Fruit fly (Drosophila melanogaster) whole organism, embryonic: Measurements from ENCODE around the gene CG11951.

ENCODE experiments used
- ATbp ChIP-seq: fragments of 200-800 bp; sonication (Bioruptor generic); optimal IDR thresholded peaks from 2 replicates; lab custom pipeline; 2017; ENCODE audit warnings: missing biosample characterization, mild to moderate bottlenecking, missing genetic modification characterization, missing genetic modification reagents
- Atf3 ChIP-seq: fragments of 200-800 bp; sonication (Bioruptor generic); optimal IDR thresholded peaks from 3 replicates; lab custom pipeline; 2016; ENCODE audit warnings: missing biosample characterization, missing genetic modification characterization
- CG10959 ChIP-seq: fragments of 200-800 bp; sonication (Bioruptor generic); IDR thresholded peaks from 2 replicates; pipeline ENCODE4 v1.3.6; 2022; ENCODE audit warnings: missing biosample characterization, missing genetic modification characterization
- CG12299 ChIP-seq: fragments of 200-800 bp; sonication (Bioruptor generic); optimal IDR thresholded peaks from 2 replicates; lab custom pipeline; 2018; ENCODE audit warnings: missing biosample characterization, mild to moderate bottlenecking, missing genetic modification characterization
- CG14441 ChIP-seq: fragments of 200-800 bp; sonication (Bioruptor generic); IDR thresholded peaks from 2 replicates; pipeline ENCODE4 v1.3.6; 2022; ENCODE audit warnings: missing biosample characterization, missing genetic modification characterization
- CG15011 ChIP-seq: fragments of 200-800 bp; sonication (Bioruptor generic); optimal IDR thresholded peaks from 3 replicates; lab custom pipeline; 2018; ENCODE audit warnings: missing biosample characterization, mild to moderate bottlenecking, missing genetic modification characterization
- CG16779 ChIP-seq: fragments of 200-800 bp; sonication (Bioruptor generic); IDR thresholded peaks from 2 replicates; pipeline ENCODE4 v1.3.6; 2022; ENCODE audit warnings: missing biosample characterization, missing genetic modification characterization
- CG17186 ChIP-seq: fragments of 200-800 bp; sonication (Bioruptor generic); optimal IDR thresholded peaks from 3 replicates; lab custom pipeline; 2017; ENCODE audit warnings: missing biosample characterization, missing genetic modification reagents, missing genetic modification characterization
- CG18262 ChIP-seq: fragments of 200-800 bp; optimal IDR thresholded peaks from 3 replicates; lab custom pipeline; 2019; ENCODE audit warnings: missing biosample characterization, mild to moderate bottlenecking, missing genetic modification characterization, moderate library complexity
- CG18476 ChIP-seq: fragments of 200-800 bp; sonication (Bioruptor generic); optimal IDR thresholded peaks from 2 replicates; lab custom pipeline; 2016; ENCODE audit warnings: missing biosample characterization, mild to moderate bottlenecking, missing genetic modification characterization
- CG34376 ChIP-seq: fragments of 200-800 bp; sonication (Bioruptor generic); optimal IDR thresholded peaks from 2 replicates; lab custom pipeline; 2018; ENCODE audit warnings: missing biosample characterization, mild to moderate bottlenecking, missing genetic modification characterization
- CG3838 ChIP-seq: fragments of 200-800 bp; sonication (Bioruptor generic); optimal IDR thresholded peaks from 3 replicates; lab custom pipeline; 2016; ENCODE audit warnings: missing biosample characterization, missing genetic modification characterization
- CG5180 ChIP-seq: fragments of 200-800 bp; sonication (Bioruptor generic); optimal IDR thresholded peaks from 3 replicates; lab custom pipeline; 2017; ENCODE audit warnings: missing biosample characterization, missing genetic modification characterization, mild to moderate bottlenecking, moderate library complexity, missing genetic modification reagents
- CG7928 ChIP-seq: fragments of 200-800 bp; sonication (Bioruptor generic); optimal IDR thresholded peaks from 2 replicates; lab custom pipeline; 2017; ENCODE audit warnings: missing biosample characterization, mild to moderate bottlenecking, missing genetic modification characterization
- CG9727 ChIP-seq: fragments of 200-800 bp; sonication (Bioruptor generic); optimal IDR thresholded peaks from 3 replicates; lab custom pipeline; 2017; ENCODE audit warnings: missing biosample characterization, mild to moderate bottlenecking, missing genetic modification characterization
- Dbx ChIP-seq: fragments of 200-800 bp; sonication (Bioruptor generic); IDR thresholded peaks from 3 replicates; pipeline ENCODE4 v1.3.6; 2022; ENCODE audit warnings: missing biosample characterization, missing genetic modification characterization
- Dll ChIP-seq: fragments of 200-800 bp; sonication (Bioruptor generic); IDR thresholded peaks from 4 replicates; pipeline ENCODE4 v1.3.6; 2022; ENCODE audit warnings: missing biosample characterization, missing genetic modification characterization; ENCODE audit not compliant: partially characterized antibody
- Doc3 ChIP-seq: fragments of 200-800 bp; sonication (Bioruptor generic); IDR thresholded peaks from 3 replicates; pipeline ENCODE4 v1.3.6; 2022; ENCODE audit warnings: missing biosample characterization, missing genetic modification characterization; ENCODE audit not compliant: partially characterized antibody
- Drgx ChIP-seq: fragments of 200-800 bp; sonication (Bioruptor generic); IDR thresholded peaks from 2 replicates; pipeline ENCODE4 v1.3.6; 2022; ENCODE audit warnings: missing biosample characterization, missing genetic modification characterization
- E2f2 ChIP-seq: fragments of 200-800 bp; sonication (Bioruptor generic); IDR thresholded peaks from 2 replicates; pipeline ENCODE4 v1.3.6; 2022; ENCODE audit warnings: missing biosample characterization, missing genetic modification characterization
- Lhr ChIP-seq: fragments of 200-800 bp; sonication (Bioruptor generic); optimal IDR thresholded peaks from 3 replicates; lab custom pipeline; 2017; ENCODE audit warnings: mild to moderate bottlenecking, missing biosample characterization, missing genetic modification reagents, missing genetic modification characterization
- Myb ChIP-seq: fragments of 200-800 bp; sonication (Bioruptor generic); optimal IDR thresholded peaks from 2 replicates; lab custom pipeline; 2016; ENCODE audit warnings: missing biosample characterization, missing genetic modification characterization
- NC2α ChIP-seq: fragments of 200-800 bp; sonication (Bioruptor generic); optimal IDR thresholded peaks from 2 replicates; lab custom pipeline; 2016; ENCODE audit warnings: missing biosample characterization, missing genetic modification characterization
- NC2β ChIP-seq: fragments of 200-800 bp; sonication (Bioruptor generic); optimal IDR thresholded peaks from 2 replicates; lab custom pipeline; 2016; ENCODE audit warnings: missing biosample characterization, missing genetic modification characterization
- Neu2 ChIP-seq: fragments of 200-800 bp; sonication (Bioruptor generic); optimal IDR thresholded peaks from 3 replicates; lab custom pipeline; 2016; ENCODE audit warnings: missing biosample characterization, missing genetic modification characterization, borderline replicate concordance
- TFAM ChIP-seq: fragments of 200-800 bp; sonication (Bioruptor generic); optimal IDR thresholded peaks from 2 replicates; lab custom pipeline; 2017; ENCODE audit warnings: missing biosample characterization, missing genetic modification characterization, inconsistent platforms
- Vsx1 ChIP-seq: fragments of 200-800 bp; sonication (Bioruptor generic); optimal IDR thresholded peaks from 2 replicates; lab custom pipeline; 2017; ENCODE audit warnings: missing biosample characterization, mild to moderate bottlenecking, missing genetic modification characterization, missing genetic modification reagents
- ase ChIP-seq: fragments of 200-800 bp; sonication (Bioruptor generic); IDR thresholded peaks from 3 replicates; pipeline ENCODE4 v1.3.6; 2022; ENCODE audit warnings: missing biosample characterization, missing genetic modification characterization
- bigmax ChIP-seq: fragments of 200-800 bp; sonication (Bioruptor generic); optimal IDR thresholded peaks from 2 replicates; lab custom pipeline; 2018; ENCODE audit warnings: missing biosample characterization, mild to moderate bottlenecking, missing genetic modification characterization
- bsh ChIP-seq, 2 experiments: fragments of 200-800 bp; sonication (Bioruptor generic); optimal IDR thresholded peaks; 2 replicates each; lab custom pipeline; 2017 to 2018; ENCODE audit warnings: mild to moderate bottlenecking in 2 of 2, missing biosample characterization in 2 of 2, missing genetic modification characterization in 2 of 2, moderate library complexity in 1 of 2
- dan ChIP-seq: fragments of 200-800 bp; sonication (Bioruptor generic); IDR thresholded peaks from 2 replicates; pipeline ENCODE4 v1.3.6; 2022; ENCODE audit warnings: missing biosample characterization, missing genetic modification characterization
- disco-r ChIP-seq: fragments of 200-800 bp; sonication (Bioruptor generic); optimal IDR thresholded peaks from 2 replicates; lab custom pipeline; 2016; ENCODE audit warnings: missing biosample characterization, missing genetic modification characterization
- dm ChIP-seq: fragments of 200-800 bp; sonication (Bioruptor generic); optimal IDR thresholded peaks from 3 replicates; lab custom pipeline; 2016; ENCODE audit warnings: missing biosample characterization, missing genetic modification characterization
- eve ChIP-seq, 2 experiments: fragments of >200 bp; optimal IDR thresholded peaks; 2 replicates each; lab custom pipeline; 2017; ENCODE audit warnings: missing biosample characterization in 2 of 2, missing genetic modification characterization in 2 of 2
- fru ChIP-seq: fragments of >200 bp; optimal IDR thresholded peaks from 2 replicates; lab custom pipeline; 2017
- ftz-f1 ChIP-seq: fragments of 200-800 bp; sonication (Bioruptor generic); optimal IDR thresholded peaks from 2 replicates; lab custom pipeline; 2016; ENCODE audit warnings: missing biosample characterization, missing genetic modification characterization
- gem ChIP-seq: fragments of 200-800 bp; sonication (Bioruptor generic); optimal IDR thresholded peaks from 2 replicates; lab custom pipeline; 2019; ENCODE audit warnings: missing biosample characterization, mild to moderate bottlenecking, missing genetic modification characterization, moderate library complexity
- hb ChIP-seq: fragments of 200-800 bp; sonication (Bioruptor generic); IDR thresholded peaks from 3 replicates; pipeline ENCODE4 v1.3.6; 2022; ENCODE audit warnings: missing biosample characterization, missing genetic modification characterization; ENCODE audit not compliant: partially characterized antibody
- hkb ChIP-seq, 2 experiments: fragments of 200-800 bp in 1 of 2; fragments of >200 bp in 1 of 2; sonication (Bioruptor generic) in 1 of 2; IDR thresholded peaks in 1 of 2; optimal IDR thresholded peaks in 1 of 2; 2 replicates each; pipeline versions ENCODE4 v1.3.6 to Lab custom; 2017 to 2022; ENCODE audit warnings: missing biosample characterization in 1 of 2, missing genetic modification characterization in 1 of 2
- oc ChIP-seq: fragments of 200-800 bp; sonication (Bioruptor generic); optimal IDR thresholded peaks from 2 replicates; lab custom pipeline; 2018; ENCODE audit warnings: missing biosample characterization, mild to moderate bottlenecking, missing genetic modification characterization, moderate library complexity
- psq ChIP-seq: fragments of 200-800 bp; sonication (Bioruptor generic); optimal IDR thresholded peaks from 2 replicates; lab custom pipeline; 2017; ENCODE audit warnings: missing biosample characterization, missing genetic modification characterization
- repo ChIP-seq: fragments of 200-800 bp; sonication (Bioruptor generic); optimal IDR thresholded peaks from 2 replicates; lab custom pipeline; 2016; ENCODE audit warnings: missing biosample characterization, missing genetic modification characterization
- sc ChIP-seq, 3 experiments: fragments of >200 bp in 2 of 3; fragments of 200-800 bp in 1 of 3; sonication (Bioruptor generic) in 1 of 3; optimal IDR thresholded peaks; 2 replicates in 2 of 3; 3 replicates in 1 of 3; lab custom pipeline; 2017; ENCODE audit warnings: mild to moderate bottlenecking in 1 of 3, missing biosample characterization in 1 of 3, missing genetic modification characterization in 1 of 3, missing genetic modification reagents in 1 of 3
- scrt ChIP-seq: fragments of 200-800 bp; sonication (Bioruptor generic); optimal IDR thresholded peaks from 2 replicates; lab custom pipeline; 2018; ENCODE audit warnings: missing biosample characterization, mild to moderate bottlenecking, missing genetic modification characterization, moderate library complexity
- sisA ChIP-seq: fragments of 200-800 bp; sonication (Bioruptor generic); IDR thresholded peaks from 2 replicates; pipeline ENCODE4 v1.3.6; 2022; ENCODE audit warnings: missing biosample characterization, missing genetic modification characterization
- slbo ChIP-seq: fragments of 200-800 bp; sonication (Bioruptor generic); IDR thresholded peaks from 2 replicates; pipeline ENCODE4 v1.3.6; 2022; ENCODE audit warnings: missing biosample characterization, missing genetic modification characterization
- slou ChIP-seq: fragments of 200-800 bp; sonication (Bioruptor generic); optimal IDR thresholded peaks from 3 replicates; lab custom pipeline; 2016; ENCODE audit warnings: missing biosample characterization, missing genetic modification characterization
- sna ChIP-seq: fragments of 200-800 bp; sonication (Bioruptor generic); IDR thresholded peaks from 2 replicates; pipeline ENCODE4 v1.3.6; 2022; ENCODE audit warnings: missing biosample characterization, missing genetic modification characterization; ENCODE audit not compliant: partially characterized antibody
- sug ChIP-seq: fragments of 200-800 bp; optimal IDR thresholded peaks from 2 replicates; lab custom pipeline; 2019; ENCODE audit warnings: missing biosample characterization, mild to moderate bottlenecking, missing genetic modification characterization, moderate library complexity
- ttk ChIP-seq: fragments of 200-800 bp; sonication (Bioruptor generic); IDR thresholded peaks from 2 replicates; pipeline ENCODE4 v2.1.2; 2022; ENCODE audit warnings: missing biosample characterization, missing genetic modification characterization

CG11951 gene

dm6 chr3R:29265075-29265474, 26.6 kb upstream of the CG11951 start (continued):
- TF ChIP-seq CG9727 (peak; percentile 61), ase (GFP tag; lab: Robert Waterston, UW) (no peak), CG12299 (tag; lab: Kevin White, UChicago) (no peak), NC2β (GFP tag; lab: Kevin White, UChicago) (peak; percentile 54), CG5180 (no peak), CG18476 (GFP tag; lab: Kevin White, UChicago) (no peak), sna (no peak), ATbp (GFP tag; lab: Kevin White, UChicago) (peak; percentile 44), dan (GFP tag; lab: Robert Waterston, UW) (0 out of 2 replicates have a peak, but pooled peaks have one; percentile 33), slbo (GFP tag; lab: Robert Waterston, UW) (no peak), slou (GFP tag; lab: Kevin White, UChicago) (no peak), E2f2 (peak; percentile 12; the same call in 1 of the 2 replicates), Myb (no peak), scrt (GFP tag; lab: Kevin White, UChicago) (no peak), eve (GFP tag; optimal IDR thresholded peaks at IDR 0.05; lab: Kevin White, UChicago) (no peak), CG14441 (GFP tag; lab: Robert Waterston, UW) (no peak), CG34376 (GFP tag; lab: Kevin White, UChicago) (no peak), hb (no peak), bigmax (GFP tag; lab: Kevin White, UChicago) (no peak), oc (tag; lab: Kevin White, UChicago) (no peak), hkb (optimal IDR thresholded peaks at IDR 0.05; lab: Kevin White, UChicago) (no peak), hkb (GFP tag; IDR thresholded peaks at IDR 0.05; lab: Robert Waterston, UW) (no peak), CG17186 (no peak), ttk (GFP tag; lab: Robert Waterston, UW) (peak; percentile 46; the same call in 1 of the 2 replicates), Doc3 (GFP tag; lab: Robert Waterston, UW) (no peak), NC2α (GFP tag; lab: Kevin White, UChicago) (peak; percentile 31), CG3838 (GFP tag; lab: Kevin White, UChicago) (no peak), Lhr (GFP tag; lab: Kevin White, UChicago) (no peak), CG7928 (GFP tag; lab: Kevin White, UChicago) (no peak), Neu2 (GFP tag; lab: Kevin White, UChicago) (no peak), ftz-f1 (GFP tag; lab: Kevin White, UChicago) (no peak), Dbx (GFP tag; lab: Robert Waterston, UW) (no peak), dm (GFP tag; lab: Kevin White, UChicago) (no peak), bsh (GFP tag; optimal IDR thresholded peaks at IDR 0.05; lab: Kevin White, UChicago) (peak in 1 of 2 experiments; percentile 78), sug (tag; lab: Kevin White, UChicago) (no peak), disco-r (GFP tag; lab: Kevin White, UChicago) (no peak), CG10959 (peak; percentile 53), Dll (GFP tag; lab: Robert Waterston, UW) (no peak), fru (lab: Kevin White, UChicago) (no peak), gem (tag; lab: Kevin White, UChicago) (peak; percentile 69), CG16779 (GFP tag; lab: Robert Waterston, UW) (no peak), TFAM (GFP tag; lab: Kevin White, UChicago) (no peak), repo (no peak), sc (optimal IDR thresholded peaks at IDR 0.05; lab: Kevin White, UChicago) (no peak), sc (GFP tag; optimal IDR thresholded peaks at IDR 0.05; lab: Kevin White, UChicago) (peak; percentile 49), Drgx (GFP tag; lab: Robert Waterston, UW) (no peak), CG15011 (no peak), sisA (GFP tag; lab: Robert Waterston, UW) (no peak), CG18262 (tag; lab: Kevin White, UChicago) (peak; percentile 78), Vsx1 (GFP tag; lab: Kevin White, UChicago) (no peak), psq (no peak), Atf3 (no peak)
